Worm (Caenorhabditis elegans) whole organism, young adult: Measurements from ENCODE around the gene Y97E10AR.8.

Source experiments
- B0336.3 ChIP-seq: fragments of 200-800 bp; sonication (Bioruptor generic); IDR thresholded peaks from 2 replicates; pipeline ENCODE4 v1.3.6; 2022; ENCODE audit warnings: missing genetic modification characterization, missing compliant biosample characterization
- C17E4.6 ChIP-seq: fragments of 200-800 bp; sonication (Bioruptor generic); IDR thresholded peaks from 2 replicates; pipeline ENCODE4 v1.3.6; 2022; ENCODE audit warnings: missing genetic modification reagents, missing genetic modification characterization, missing compliant biosample characterization
- F52B5.7 ChIP-seq: sonication (generic microtip); optimal IDR thresholded peaks from 2 replicates; lab custom pipeline; 2016; ENCODE audit warnings: mild to moderate bottlenecking, missing genetic modification characterization, missing compliant biosample characterization
- F57A8.1 ChIP-seq: fragments of 200-800 bp; sonication (Bioruptor generic); optimal IDR thresholded peaks from 2 replicates; lab custom pipeline; 2018; ENCODE audit warnings: mild to moderate bottlenecking, missing genetic modification characterization, moderate library complexity, missing compliant biosample characterization
- F57C9.4 ChIP-seq: sonication (generic microtip); optimal IDR thresholded peaks from 2 replicates; lab custom pipeline; 2017; ENCODE audit warnings: mild to moderate bottlenecking, missing genetic modification characterization, missing compliant biosample characterization
- K12H6.12 ChIP-seq: fragments of 200-800 bp; sonication (Bioruptor generic); optimal IDR thresholded peaks from 2 replicates; lab custom pipeline; 2018; ENCODE audit warnings: mild to moderate bottlenecking, missing genetic modification characterization, missing compliant biosample characterization
- Y53G8AR.9 ChIP-seq: fragments of 200-800 bp; sonication (Bioruptor generic); conservative IDR thresholded peaks from 2 replicates; pipeline ENCODE4 v1.3.6; 2022; ENCODE audit warnings: missing genetic modification reagents, missing genetic modification characterization, missing compliant biosample characterization
- ZK185.1 ChIP-seq: sonication (generic microtip); optimal IDR thresholded peaks from 2 replicates; lab custom pipeline; 2016; ENCODE audit warnings: mild to moderate bottlenecking, missing genetic modification characterization, missing compliant biosample characterization; ENCODE audit not compliant: poor library complexity, severe bottlenecking
- athp-1 ChIP-seq: sonication (generic microtip); optimal IDR thresholded peaks from 2 replicates; lab custom pipeline; 2017; ENCODE audit warnings: mild to moderate bottlenecking, missing genetic modification characterization, missing compliant biosample characterization
- bed-2 ChIP-seq: fragments of 200-800 bp; sonication (Bioruptor generic); IDR thresholded peaks from 2 replicates; pipeline ENCODE4 v1.3.6; 2022; ENCODE audit warnings: missing genetic modification reagents, missing genetic modification characterization, missing compliant biosample characterization
- ccch-3 ChIP-seq: fragments of 200-800 bp; sonication (Bioruptor generic); optimal IDR thresholded peaks from 2 replicates; lab custom pipeline; 2018; ENCODE audit warnings: mild to moderate bottlenecking, missing genetic modification characterization, missing compliant biosample characterization
- ceh-58 ChIP-seq: fragments of 200-800 bp; sonication (Bioruptor generic); IDR thresholded peaks from 2 replicates; pipeline ENCODE4 v1.3.6; 2022; ENCODE audit warnings: missing genetic modification characterization, missing compliant biosample characterization
- chd-7 ChIP-seq: sonication (generic microtip); optimal IDR thresholded peaks from 2 replicates; lab custom pipeline; 2016; ENCODE audit warnings: mild to moderate bottlenecking, missing genetic modification characterization, moderate library complexity, missing compliant biosample characterization
- die-1 ChIP-seq: sonication (generic microtip); optimal IDR thresholded peaks from 2 replicates; lab custom pipeline; 2016; ENCODE audit warnings: missing genotype, mild to moderate bottlenecking, missing genetic modification characterization, missing compliant biosample characterization
- dpff-1 ChIP-seq: sonication (generic microtip); optimal IDR thresholded peaks from 2 replicates; lab custom pipeline; 2017; ENCODE audit warnings: mild to moderate bottlenecking, missing genetic modification characterization, missing compliant biosample characterization
- egl-18 ChIP-seq: fragments of 200-800 bp; sonication (Bioruptor generic); IDR thresholded peaks from 2 replicates; pipeline ENCODE4 v1.3.6; 2022; ENCODE audit warnings: missing genetic modification reagents, missing genetic modification characterization, missing compliant biosample characterization
- him-1 ChIP-seq: sonication (generic microtip); optimal IDR thresholded peaks from 2 replicates; lab custom pipeline; 2016; ENCODE audit warnings: missing genotype, missing genetic modification reagents, missing genetic modification characterization, missing compliant biosample characterization
- hrde-1 ChIP-seq: sonication (generic microtip); optimal IDR thresholded peaks from 2 replicates; lab custom pipeline; 2016; ENCODE audit warnings: missing genetic modification characterization, mild to moderate bottlenecking, missing compliant biosample characterization, moderate library complexity, missing genotype, missing genetic modification reagents, borderline replicate concordance
- hsf-1 ChIP-seq: fragments of 200-800 bp; sonication (Bioruptor generic); IDR thresholded peaks from 2 replicates; pipeline ENCODE4 v1.3.6; 2022; ENCODE audit warnings: missing genetic modification reagents, missing genetic modification characterization, missing compliant biosample characterization
- lin-26 ChIP-seq: fragments of 200-800 bp; sonication (Bioruptor generic); IDR thresholded peaks from 2 replicates; pipeline ENCODE4 v1.3.6; 2022; ENCODE audit warnings: missing genetic modification reagents, missing genetic modification characterization, missing compliant biosample characterization
- lin-35 ChIP-seq, 3 experiments: fragments of 150-350 bp in 2 of 3; sonication (generic microtip) in 1 of 3; optimal IDR thresholded peaks; 2 replicates each; lab custom pipeline; 2014 to 2018; ENCODE audit warnings: missing biosample characterization in 3 of 3, missing genetic modification characterization in 3 of 3, missing genetic modification reagents in 3 of 3
- lin-40 ChIP-seq: sonication (generic microtip); optimal IDR thresholded peaks from 2 replicates; lab custom pipeline; 2016; ENCODE audit warnings: missing genetic modification characterization, mild to moderate bottlenecking, missing compliant biosample characterization, missing genotype, missing genetic modification reagents
- lsl-1 ChIP-seq: fragments of 200-800 bp; sonication (Bioruptor generic); optimal IDR thresholded peaks from 2 replicates; lab custom pipeline; 2018; ENCODE audit warnings: mild to moderate bottlenecking, missing genetic modification characterization, moderate library complexity, missing compliant biosample characterization
- lsy-27 ChIP-seq: sonication (generic microtip); optimal IDR thresholded peaks from 2 replicates; lab custom pipeline; 2017; ENCODE audit warnings: missing genetic modification characterization, mild to moderate bottlenecking, missing compliant biosample characterization, antibody characterized with exemption, missing genotype, borderline replicate concordance; ENCODE audit not compliant: insufficient read depth
- madf-10 ChIP-seq: sonication (generic microtip); optimal IDR thresholded peaks from 2 replicates; lab custom pipeline; 2016; ENCODE audit warnings: mild to moderate bottlenecking, missing genetic modification characterization, missing compliant biosample characterization
- madf-3 ChIP-seq: fragments of 200-800 bp; sonication (Bioruptor generic); IDR thresholded peaks from 2 replicates; pipeline ENCODE4 v1.3.6; 2022; ENCODE audit warnings: missing genetic modification reagents, missing genetic modification characterization, missing compliant biosample characterization
- madf-6 ChIP-seq: fragments of 200-800 bp; sonication (Bioruptor generic); IDR thresholded peaks from 2 replicates; pipeline ENCODE4 v1.3.6; 2022; ENCODE audit warnings: missing genetic modification reagents, missing genetic modification characterization, missing compliant biosample characterization
- madf-8 ChIP-seq: fragments of 200-800 bp; sonication (Bioruptor generic); conservative IDR thresholded peaks from 2 replicates; pipeline ENCODE4 v1.3.6; 2022; ENCODE audit warnings: missing genetic modification reagents, missing genetic modification characterization, missing compliant biosample characterization
- nfya-2 ChIP-seq: fragments of 200-800 bp; sonication (Bioruptor generic); IDR thresholded peaks from 2 replicates; pipeline ENCODE4 v1.3.6; 2022; ENCODE audit warnings: missing genetic modification reagents, missing genetic modification characterization, missing compliant biosample characterization
- nhr-120 ChIP-seq: fragments of 200-800 bp; sonication (Bioruptor generic); IDR thresholded peaks from 2 replicates; pipeline ENCODE4 v1.3.6; 2022; ENCODE audit warnings: missing genetic modification characterization, missing compliant biosample characterization
- nhr-27 ChIP-seq: fragments of 200-800 bp; sonication (Bioruptor generic); optimal IDR thresholded peaks from 2 replicates; lab custom pipeline; 2018; ENCODE audit warnings: mild to moderate bottlenecking, missing genetic modification characterization, moderate library complexity, missing compliant biosample characterization
- nhr-80 ChIP-seq: sonication (generic microtip); optimal IDR thresholded peaks from 2 replicates; lab custom pipeline; 2016; ENCODE audit warnings: missing genetic modification characterization, missing compliant biosample characterization
- pbrm-1 ChIP-seq: fragments of 200-800 bp; sonication (Bioruptor generic); IDR thresholded peaks from 2 replicates; pipeline ENCODE4 v1.3.6; 2022; ENCODE audit warnings: missing genetic modification reagents, missing genetic modification characterization, missing compliant biosample characterization
- snpc-1.3 ChIP-seq: sonication (generic microtip); optimal IDR thresholded peaks from 2 replicates; lab custom pipeline; 2017; ENCODE audit warnings: missing genetic modification characterization, mild to moderate bottlenecking, missing compliant biosample characterization, antibody characterized with exemption, moderate library complexity, missing genotype, missing genetic modification reagents; ENCODE audit not compliant: insufficient read depth
- snpc-3.4 ChIP-seq: sonication (generic microtip); optimal IDR thresholded peaks from 2 replicates; lab custom pipeline; 2017; ENCODE audit warnings: missing genetic modification characterization, mild to moderate bottlenecking, missing compliant biosample characterization, antibody characterized with exemption, moderate library complexity, missing genotype, missing genetic modification reagents
- snpc-4 ChIP-seq, 5 experiments: fragments of 150-350 bp in 1 of 5; sonication (generic microtip) in 4 of 5; optimal IDR thresholded peaks; 2 replicates each; lab custom pipeline; 2014 to 2018; ENCODE audit warnings: missing genetic modification characterization in 5 of 5, missing biosample characterization in 3 of 5, antibody characterized with exemption in 2 of 5, mild to moderate bottlenecking in 2 of 5, missing compliant biosample characterization in 2 of 5, missing genotype in 2 of 5, moderate library complexity in 2 of 5, missing genetic modification reagents in 1 of 5
- somi-1 ChIP-seq: fragments of 200-800 bp; sonication (Bioruptor generic); optimal IDR thresholded peaks from 2 replicates; lab custom pipeline; 2018; ENCODE audit warnings: mild to moderate bottlenecking, missing genetic modification characterization, missing compliant biosample characterization
- unc-62 ChIP-seq: fragments of 150-350 bp; optimal IDR thresholded peaks from 2 replicates; lab custom pipeline; 2014; ENCODE audit warnings: missing biosample characterization, missing genetic modification reagents, missing genetic modification characterization
- zfh-2 ChIP-seq: fragments of 200-800 bp; sonication (Bioruptor generic); conservative IDR thresholded peaks from 2 replicates; pipeline ENCODE4 v1.3.6; 2022; ENCODE audit warnings: missing genetic modification reagents, missing genetic modification characterization, missing compliant biosample characterization
- ztf-22 ChIP-seq: fragments of 200-800 bp; sonication (Bioruptor generic); optimal IDR thresholded peaks from 2 replicates; lab custom pipeline; 2018; ENCODE audit warnings: mild to moderate bottlenecking, missing genetic modification characterization, moderate library complexity, missing compliant biosample characterization
- ztf-25 ChIP-seq: fragments of 200-800 bp; sonication (Bioruptor generic); IDR thresholded peaks from 2 replicates; pipeline ENCODE4 v1.3.6; 2022; ENCODE audit warnings: missing genetic modification reagents, missing genetic modification characterization, missing compliant biosample characterization
- ztf-3 ChIP-seq: fragments of 200-800 bp; sonication (Bioruptor generic); optimal IDR thresholded peaks from 2 replicates; lab custom pipeline; 2018; ENCODE audit warnings: mild to moderate bottlenecking, missing genetic modification characterization, missing compliant biosample characterization

Y97E10AR.8 gene

ce11 chrV:8000929-8001513 lies 4.1 kb upstream of the Y97E10AR.8 start, which contains the start of gene Y97E10AR.1 (continued):
- TF ChIP-seq nhr-80: peak; percentile 98
- TF ChIP-seq K12H6.12 (tag; lab: Kevin White, UChicago): peak; percentile 81
- no peak for TF ChIP-seq dpff-1 (tag; lab: Kevin White, UChicago)
- no peak for TF ChIP-seq bed-2 (GFP tag; lab: Robert Waterston, UW)
- TF ChIP-seq snpc-4 (GFP tag; optimal IDR thresholded peaks at IDR 0.05; lab: Kevin White, UChicago): no peak
- peak; percentile 29 to 51 (median 40) for TF ChIP-seq snpc-4 (tag; optimal IDR thresholded peaks at IDR 0.05; lab: Kevin White, UChicago)
- TF ChIP-seq chd-7: no peak
- no peak for TF ChIP-seq ztf-3 (GFP tag; lab: Kevin White, UChicago)
- TF ChIP-seq snpc-3.4: peak; percentile 1
- TF ChIP-seq madf-10 (tag; lab: Kevin White, UChicago): peak; percentile 29
- peak; percentile 84 for TF ChIP-seq lin-40 (tag; lab: Kevin White, UChicago)
- TF ChIP-seq ccch-3 (GFP tag; lab: Kevin White, UChicago): no peak
- TF ChIP-seq ZK185.1: peak; percentile 26
- TF ChIP-seq ztf-22 (GFP tag; lab: Kevin White, UChicago): peak; percentile 75
- TF ChIP-seq Y53G8AR.9 (GFP tag; lab: Robert Waterston, UW): 0 out of 2 replicates have a peak, but pooled peaks have one; percentile 68
- TF ChIP-seq unc-62 (GFP tag; lab: Kevin White, UChicago): peak; percentile 78
- 0 out of 2 replicates have a peak, but pooled peaks have one; percentile 5 for TF ChIP-seq zfh-2 (GFP tag; lab: Robert Waterston, UW)
- no peak for TF ChIP-seq snpc-1.3

ce11 chrV:8007460-8008292 lies 2.6 kb downstream of the Y97E10AR.8 start, which contains the start of gene Y97E10AR.3:
Y97E10AR.3 (minus strand) TSS chrV:8007510.
- TF ChIP-seq madf-6 (GFP tag; lab: Robert Waterston, UW): no peak
- no peak for TF ChIP-seq nhr-27 (tag; lab: Kevin White, UChicago)
- no peak for TF ChIP-seq lsl-1 (GFP tag; lab: Kevin White, UChicago)
- no peak for TF ChIP-seq lin-35 (GFP tag; optimal IDR thresholded peaks at IDR 0.05; lab: Kevin White, UChicago)
- TF ChIP-seq madf-3 (GFP tag; lab: Robert Waterston, UW): no peak
- peak; percentile 6 for TF ChIP-seq snpc-3.4
- TF ChIP-seq lin-26 (GFP tag; lab: Robert Waterston, UW): no peak
- TF ChIP-seq F57A8.1 (GFP tag; lab: Kevin White, UChicago): no peak
- TF ChIP-seq F52B5.7 (tag; lab: Kevin White, UChicago): no peak
- TF ChIP-seq die-1 (tag; lab: Kevin White, UChicago): no peak
- TF ChIP-seq somi-1: no peak
- no peak for TF ChIP-seq hrde-1 (tag; lab: Kevin White, UChicago)
- no peak for TF ChIP-seq egl-18 (GFP tag; lab: Robert Waterston, UW)
- no peak for TF ChIP-seq nhr-120 (GFP tag; lab: Robert Waterston, UW)
- TF ChIP-seq nhr-80: peak; percentile 3
- TF ChIP-seq hsf-1 (GFP tag; lab: Robert Waterston, UW): 0 out of 2 replicates have a peak, but pooled peaks have one; percentile 8
- no peak for TF ChIP-seq athp-1 (tag; lab: Kevin White, UChicago)
- TF ChIP-seq dpff-1 (tag; lab: Kevin White, UChicago): no peak
- no peak for TF ChIP-seq ceh-58
- TF ChIP-seq nfya-2 (GFP tag; lab: Robert Waterston, UW): no peak
- TF ChIP-seq F57C9.4 (tag; lab: Kevin White, UChicago): no peak
- TF ChIP-seq him-1 (tag; lab: Kevin White, UChicago): no peak
- no peak for TF ChIP-seq madf-8
- TF ChIP-seq C17E4.6 (GFP tag; lab: Robert Waterston, UW): no peak
- 0 out of 2 replicates have a peak, but pooled peaks have one; percentile 40 for TF ChIP-seq B0336.3 (GFP tag; lab: Robert Waterston, UW)
- no peak for TF ChIP-seq pbrm-1 (GFP tag; lab: Robert Waterston, UW)
- 0 out of 2 replicates have a peak, but pooled peaks have one; percentile 20 for TF ChIP-seq ztf-25 (GFP tag; lab: Robert Waterston, UW)
- TF ChIP-seq lsy-27 (tag; lab: Kevin White, UChicago): no peak
